Fruit fly (Drosophila melanogaster) whole organism, embryonic: ENCODE measurements around the gene Tim8.

Source experiments
- CG11247 ChIP-seq: fragments of 200-800 bp; sonication (Bioruptor generic); IDR thresholded peaks from 2 replicates; pipeline ENCODE4 v1.3.6; 2022; ENCODE audit warnings: missing biosample characterization, missing genetic modification characterization
- CG12769 ChIP-seq: fragments of 200-800 bp; sonication (Bioruptor generic); optimal IDR thresholded peaks from 2 replicates; lab custom pipeline; 2019; ENCODE audit warnings: missing biosample characterization, mild to moderate bottlenecking, missing genetic modification characterization, moderate library complexity
- CG13287 ChIP-seq: fragments of 200-800 bp; sonication (Bioruptor generic); IDR thresholded peaks from 2 replicates; pipeline ENCODE4 v1.3.6; 2022; ENCODE audit warnings: missing biosample characterization, missing genetic modification characterization; ENCODE audit not compliant: partially characterized antibody
- CG14441 ChIP-seq: fragments of 200-800 bp; sonication (Bioruptor generic); IDR thresholded peaks from 2 replicates; pipeline ENCODE4 v1.3.6; 2022; ENCODE audit warnings: missing biosample characterization, missing genetic modification characterization
- CG14860 ChIP-seq: fragments of 200-800 bp; sonication (Bioruptor generic); IDR thresholded peaks from 3 replicates; pipeline ENCODE4 v1.3.6; 2022; ENCODE audit warnings: missing biosample characterization, missing genetic modification characterization; ENCODE audit not compliant: partially characterized antibody
- CG15514 ChIP-seq: fragments of 200-800 bp; sonication (Bioruptor generic); optimal IDR thresholded peaks from 3 replicates; lab custom pipeline; 2017; ENCODE audit warnings: missing biosample characterization, missing genetic modification characterization, mild to moderate bottlenecking, moderate library complexity, missing genetic modification reagents
- CG17186 ChIP-seq: fragments of 200-800 bp; sonication (Bioruptor generic); optimal IDR thresholded peaks from 3 replicates; lab custom pipeline; 2017; ENCODE audit warnings: missing biosample characterization, missing genetic modification reagents, missing genetic modification characterization
- CG17359 ChIP-seq: fragments of 200-800 bp; sonication (Bioruptor generic); optimal IDR thresholded peaks from 3 replicates; lab custom pipeline; 2018; ENCODE audit warnings: missing biosample characterization, mild to moderate bottlenecking, missing genetic modification characterization, moderate library complexity
- CG17385 ChIP-seq: fragments of 200-800 bp; sonication (Bioruptor generic); optimal IDR thresholded peaks from 3 replicates; lab custom pipeline; 2018; ENCODE audit warnings: missing biosample characterization, mild to moderate bottlenecking, missing genetic modification characterization
- CG1832 ChIP-seq: fragments of 200-800 bp; sonication (Bioruptor generic); optimal IDR thresholded peaks from 2 replicates; lab custom pipeline; 2017; ENCODE audit warnings: missing biosample characterization, mild to moderate bottlenecking, missing genetic modification characterization, inconsistent platforms
- CG2202 ChIP-seq: fragments of 200-800 bp; sonication (Bioruptor generic); optimal IDR thresholded peaks from 2 replicates; lab custom pipeline; 2018; ENCODE audit warnings: missing biosample characterization, mild to moderate bottlenecking, missing genetic modification characterization
- CG34224 ChIP-seq: fragments of 200-800 bp; sonication (Bioruptor generic); IDR thresholded peaks from 3 replicates; pipeline ENCODE4 v1.3.6; 2022; ENCODE audit warnings: missing biosample characterization, missing genetic modification characterization; ENCODE audit not compliant: partially characterized antibody
- CG34422 ChIP-seq: fragments of 200-800 bp; sonication (Bioruptor generic); IDR thresholded peaks from 3 replicates; pipeline ENCODE4 v1.3.6; 2022; ENCODE audit warnings: missing biosample characterization, missing genetic modification characterization
- CG5180 ChIP-seq: fragments of 200-800 bp; sonication (Bioruptor generic); optimal IDR thresholded peaks from 3 replicates; lab custom pipeline; 2017; ENCODE audit warnings: missing biosample characterization, missing genetic modification characterization, mild to moderate bottlenecking, moderate library complexity, missing genetic modification reagents
- CG6791 ChIP-seq: fragments of 200-800 bp; sonication (Bioruptor generic); IDR thresholded peaks from 3 replicates; pipeline ENCODE4 v1.3.6; 2022; ENCODE audit warnings: missing biosample characterization, missing genetic modification characterization; ENCODE audit not compliant: partially characterized antibody
- CG7963 ChIP-seq: fragments of 200-800 bp; sonication (Bioruptor generic); IDR thresholded peaks from 3 replicates; pipeline ENCODE4 v1.3.6; 2022; ENCODE audit warnings: missing biosample characterization, missing genetic modification characterization; ENCODE audit not compliant: partially characterized antibody
- Dip3 ChIP-seq: fragments of 200-800 bp; sonication (Bioruptor generic); optimal IDR thresholded peaks from 3 replicates; lab custom pipeline; 2016; ENCODE audit warnings: missing biosample characterization, missing genetic modification characterization
- Dp ChIP-seq: fragments of 200-800 bp; sonication (Bioruptor generic); optimal IDR thresholded peaks from 2 replicates; lab custom pipeline; 2018; ENCODE audit warnings: missing biosample characterization, mild to moderate bottlenecking, missing genetic modification characterization, moderate library complexity
- Eip74EF ChIP-seq, 2 experiments: fragments of 200-800 bp in 1 of 2; fragments of >200 bp in 1 of 2; sonication (Bioruptor generic) in 1 of 2; optimal IDR thresholded peaks; 2 replicates each; lab custom pipeline; 2017 to 2019; ENCODE audit warnings: missing biosample characterization in 2 of 2, missing genetic modification characterization in 2 of 2, mild to moderate bottlenecking in 1 of 2, moderate library complexity in 1 of 2
- Fer1 ChIP-seq: fragments of 200-800 bp; sonication (Bioruptor generic); optimal IDR thresholded peaks from 2 replicates; lab custom pipeline; 2017; ENCODE audit warnings: missing biosample characterization, mild to moderate bottlenecking, missing genetic modification characterization
- HLH4C ChIP-seq: fragments of 200-800 bp; sonication (Bioruptor generic); IDR thresholded peaks from 3 replicates; pipeline ENCODE4 v1.3.6; 2022; ENCODE audit warnings: missing biosample characterization, missing genetic modification characterization; ENCODE audit not compliant: partially characterized antibody
- HLH54F ChIP-seq: fragments of 200-800 bp; sonication (Bioruptor generic); optimal IDR thresholded peaks from 3 replicates; lab custom pipeline; 2016; ENCODE audit warnings: missing biosample characterization, missing genetic modification characterization
- Hr39 ChIP-seq: fragments of >200 bp; optimal IDR thresholded peaks from 2 replicates; lab custom pipeline; 2017
- Med ChIP-seq: fragments of 200-800 bp; sonication (Bioruptor generic); peaks from one replicate; lab custom pipeline; 2016; ENCODE audit warnings: missing biosample characterization, missing genetic modification characterization, mild to moderate bottlenecking, inconsistent platforms, moderate library complexity
- NFAT ChIP-seq: fragments of 200-800 bp; sonication (Bioruptor generic); IDR thresholded peaks from 2 replicates; pipeline ENCODE4 v1.3.6; 2022; ENCODE audit warnings: missing biosample characterization, missing genetic modification characterization
- Opbp ChIP-seq: fragments of 200-800 bp; sonication (Bioruptor generic); IDR thresholded peaks from 3 replicates; pipeline ENCODE4 v1.3.6; 2022; ENCODE audit warnings: missing biosample characterization, missing genetic modification characterization; ENCODE audit not compliant: partially characterized antibody
- Scr ChIP-seq: fragments of 200-800 bp; sonication (Bioruptor generic); IDR thresholded peaks from 2 replicates; pipeline ENCODE4 v1.3.6; 2022; ENCODE audit warnings: missing biosample characterization, missing genetic modification characterization; ENCODE audit not compliant: partially characterized antibody
- Sox102F ChIP-seq: fragments of 200-800 bp; sonication (Bioruptor generic); optimal IDR thresholded peaks from 2 replicates; lab custom pipeline; 2018; ENCODE audit warnings: missing biosample characterization, mild to moderate bottlenecking, missing genetic modification characterization, moderate library complexity
- Sry-δ ChIP-seq: fragments of 200-800 bp; sonication (Bioruptor generic); optimal IDR thresholded peaks from 2 replicates; lab custom pipeline; 2016; ENCODE audit warnings: missing biosample characterization, missing genetic modification characterization
- Trl ChIP-seq, 3 experiments: fragments of >200 bp in 2 of 3; fragments of 200-800 bp in 1 of 3; sonication (Bioruptor generic) in 1 of 3; optimal IDR thresholded peaks; 2 replicates in 1 of 3; 3 replicates in 2 of 3; lab custom pipeline; 2016 to 2017; ENCODE audit warnings: missing biosample characterization in 1 of 3, missing genetic modification characterization in 1 of 3
- amos ChIP-seq: fragments of 200-800 bp; sonication (Bioruptor generic); IDR thresholded peaks from 2 replicates; pipeline ENCODE4 v1.3.6; 2022; ENCODE audit warnings: missing biosample characterization, missing genetic modification characterization; ENCODE audit not compliant: partially characterized antibody
- bbx ChIP-seq: fragments of 200-800 bp; sonication (Bioruptor generic); IDR thresholded peaks from 2 replicates; pipeline ENCODE4 v1.3.6; 2022; ENCODE audit warnings: missing biosample characterization, missing genetic modification characterization; ENCODE audit not compliant: partially characterized antibody
- bsh ChIP-seq, 2 experiments: fragments of 200-800 bp; sonication (Bioruptor generic); optimal IDR thresholded peaks; 2 replicates each; lab custom pipeline; 2017 to 2018; ENCODE audit warnings: mild to moderate bottlenecking in 2 of 2, missing biosample characterization in 2 of 2, missing genetic modification characterization in 2 of 2, moderate library complexity in 1 of 2
- caup ChIP-seq: fragments of 200-800 bp; sonication (Bioruptor generic); optimal IDR thresholded peaks from 3 replicates; lab custom pipeline; 2017; ENCODE audit warnings: missing biosample characterization, mild to moderate bottlenecking, missing genetic modification characterization, moderate library complexity; ENCODE audit not compliant: severe bottlenecking
- dimm ChIP-seq: fragments of 200-800 bp; sonication (Bioruptor generic); IDR thresholded peaks from 2 replicates; pipeline ENCODE4 v1.3.6; 2022; ENCODE audit warnings: missing biosample characterization, missing genetic modification characterization
- ftz-f1 ChIP-seq: fragments of 200-800 bp; sonication (Bioruptor generic); optimal IDR thresholded peaks from 2 replicates; lab custom pipeline; 2016; ENCODE audit warnings: missing biosample characterization, missing genetic modification characterization
- jigr1 ChIP-seq: fragments of 200-800 bp; sonication (Bioruptor generic); IDR thresholded peaks from 3 replicates; pipeline ENCODE4 v1.3.6; 2022; ENCODE audit warnings: missing biosample characterization, missing genetic modification characterization
- knrl ChIP-seq: fragments of 200-800 bp; sonication (Bioruptor generic); IDR thresholded peaks from 3 replicates; pipeline ENCODE4 v1.3.6; 2022; ENCODE audit warnings: missing biosample characterization, missing genetic modification characterization; ENCODE audit not compliant: partially characterized antibody
- mld ChIP-seq: fragments of 200-800 bp; sonication (Bioruptor generic); IDR thresholded peaks from 3 replicates; pipeline ENCODE4 v1.3.6; 2022; ENCODE audit warnings: missing biosample characterization, missing genetic modification characterization; ENCODE audit not compliant: partially characterized antibody
- nom ChIP-seq: fragments of 200-800 bp; sonication (Bioruptor generic); optimal IDR thresholded peaks from 2 replicates; lab custom pipeline; 2017; ENCODE audit warnings: missing biosample characterization, missing genetic modification characterization, mild to moderate bottlenecking, moderate library complexity, missing genetic modification reagents
- sqz ChIP-seq: fragments of 200-800 bp; sonication (Bioruptor generic); optimal IDR thresholded peaks from 3 replicates; lab custom pipeline; 2018; ENCODE audit warnings: missing biosample characterization, mild to moderate bottlenecking, missing genetic modification characterization
- tin ChIP-seq: fragments of 200-800 bp; sonication (Bioruptor generic); optimal IDR thresholded peaks from 3 replicates; lab custom pipeline; 2016; ENCODE audit warnings: missing biosample characterization, missing genetic modification characterization
- unc-4 ChIP-seq: fragments of 200-800 bp; sonication (Bioruptor generic); IDR thresholded peaks from 2 replicates; pipeline ENCODE4 v1.3.6; 2022; ENCODE audit warnings: missing biosample characterization, missing genetic modification characterization; ENCODE audit not compliant: partially characterized antibody
- vnd ChIP-seq: fragments of 200-800 bp; sonication (Bioruptor generic); IDR thresholded peaks from 3 replicates; pipeline ENCODE4 v1.3.6; 2022; ENCODE audit warnings: missing biosample characterization, missing genetic modification characterization; ENCODE audit not compliant: partially characterized antibody
- yki ChIP-seq: fragments of >200 bp; optimal IDR thresholded peaks from 3 replicates; lab custom pipeline; 2018

Gene Tim8

DNA sequence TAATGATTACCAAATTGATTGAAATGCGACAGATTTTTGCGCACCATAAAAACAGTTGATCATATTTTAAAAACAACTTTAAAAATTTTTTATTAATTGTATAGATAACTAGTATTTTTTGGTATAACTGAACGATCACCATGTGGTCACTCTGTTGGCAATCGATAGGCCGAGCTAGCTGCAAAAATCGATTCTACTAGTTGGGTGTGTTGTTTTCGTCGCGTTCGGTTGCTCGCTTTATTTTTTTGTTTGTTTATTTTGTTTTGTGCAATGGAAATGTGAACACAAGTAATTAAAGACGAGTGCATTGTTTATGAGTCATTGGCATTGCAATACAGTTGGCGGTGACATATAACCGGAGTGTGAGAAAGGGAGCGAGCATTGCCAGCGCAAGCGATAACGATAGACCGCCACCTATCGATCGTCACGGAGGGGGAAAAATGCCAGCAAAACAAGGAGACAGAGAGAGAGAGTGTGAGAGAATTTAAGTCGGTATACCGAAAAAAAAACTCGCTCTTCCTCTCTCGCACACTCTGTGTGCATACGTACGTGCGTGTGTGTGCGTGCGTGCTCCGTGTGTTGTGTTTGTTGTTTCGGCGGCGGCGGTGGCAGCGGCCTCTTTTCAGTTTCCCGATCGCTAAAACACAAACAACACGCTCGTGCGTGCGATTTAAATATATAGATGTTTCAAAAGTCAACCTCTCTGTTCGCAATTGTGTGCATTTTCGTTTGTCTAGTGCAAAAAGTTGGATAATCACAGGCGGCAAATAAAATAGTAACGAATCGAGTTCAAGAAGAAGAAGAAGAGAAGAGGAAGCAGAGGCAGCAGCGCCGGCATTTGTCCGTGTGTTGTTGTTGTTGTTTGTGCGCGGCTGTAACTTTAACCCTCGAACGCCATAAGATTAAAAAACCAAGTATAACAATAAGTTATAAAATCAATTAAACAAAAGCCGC lies 21.5 kb downstream of the Tim8 start (continued):
- TF ChIP-seq yki (lab: Kevin White, UChicago) (peak; percentile 76), vnd (peak; percentile 68; the same call in 2 of the 3 replicates), Trl (optimal IDR thresholded peaks at IDR 0.05; lab: Kevin White, UChicago) (peak; percentile 87 to 91), Trl (GFP tag; optimal IDR thresholded peaks at IDR 0.05; lab: Kevin White, UChicago) (peak; percentile 30), bsh (GFP tag; optimal IDR thresholded peaks at IDR 0.05; lab: Kevin White, UChicago) (peak in 1 of 2 experiments; percentile 43), unc-4 (GFP tag; lab: Robert Waterston, UW) (peak; percentile 62), CG2202 (tag; lab: Kevin White, UChicago) (no peak), knrl (GFP tag; lab: Robert Waterston, UW) (peak; percentile 58), CG7963 (GFP tag; lab: Robert Waterston, UW) (peak; percentile 81), Scr (GFP tag; lab: Robert Waterston, UW) (peak; percentile 78), CG17385 (GFP tag; lab: Kevin White, UChicago) (peak; percentile 96), Eip74EF (GFP tag; optimal IDR thresholded peaks at IDR 0.05; lab: Kevin White, UChicago) (peak in 1 of 2 experiments; percentile 45), NFAT (no peak), CG14441 (GFP tag; lab: Robert Waterston, UW) (no peak), Dp (peak; percentile 18), CG5180 (peak; percentile 16), CG34422 (peak; percentile 43; the same call in 1 of the 3 replicates), HLH54F (GFP tag; lab: Kevin White, UChicago) (no peak), CG15514 (GFP tag; lab: Kevin White, UChicago) (peak; percentile 16), CG13287 (GFP tag; lab: Robert Waterston, UW) (peak; percentile 76), caup (GFP tag; lab: Kevin White, UChicago) (peak; percentile 6), CG6791 (peak; percentile 70), CG34224 (GFP tag; lab: Robert Waterston, UW) (peak; percentile 78; the same call in 2 of the 3 replicates), Hr39 (peak; percentile 58), jigr1 (GFP tag; lab: Robert Waterston, UW) (no peak), CG17359 (tag; lab: Kevin White, UChicago) (peak; percentile 2), CG1832 (peak; percentile 56), ftz-f1 (no peak), CG17186 (GFP tag; lab: Kevin White, UChicago) (peak; percentile 6), dimm (GFP tag; lab: Robert Waterston, UW) (no peak), bbx (GFP tag; lab: Robert Waterston, UW) (peak; percentile 81), sqz (GFP tag; lab: Kevin White, UChicago) (peak; percentile 75), Opbp (GFP tag; lab: Robert Waterston, UW) (peak; percentile 77; the same call in 2 of the 3 replicates), mld (GFP tag; lab: Robert Waterston, UW) (peak; percentile 65; the same call in 1 of the 3 replicates), Sox102F (GFP tag; lab: Kevin White, UChicago) (no peak), CG11247 (no peak), CG14860 (GFP tag; lab: Robert Waterston, UW) (peak; percentile 83), Dip3 (GFP tag; lab: Kevin White, UChicago) (no peak), HLH4C (GFP tag; lab: Robert Waterston, UW) (peak; percentile 94), Med (peak; percentile 54), CG12769 (tag; lab: Kevin White, UChicago) (peak; percentile 17), tin (no peak), Sry-δ (GFP tag; lab: Kevin White, UChicago) (peak; percentile 43), Fer1 (GFP tag; lab: Kevin White, UChicago) (peak; percentile 10), nom (GFP tag; lab: Kevin White, UChicago) (peak; percentile 14), amos (peak; percentile 57; the same call in 1 of the 2 replicates)
